Fruit fly (Drosophila melanogaster) whole organism, pupa: ENCODE results near the gene CG15423.

ENCODE experiments used
- CG10348 ChIP-seq: fragments of 200-800 bp; sonication (Bioruptor generic); IDR thresholded peaks from 2 replicates; pipeline ENCODE4 v1.3.6; 2022; ENCODE audit warnings: missing biosample characterization, missing genetic modification characterization
- CG12605 ChIP-seq: fragments of 200-800 bp; sonication (Bioruptor generic); IDR thresholded peaks from 2 replicates; pipeline ENCODE4 v1.3.6; 2022; ENCODE audit warnings: missing biosample characterization, missing genetic modification characterization
- CG17806 ChIP-seq: fragments of 200-800 bp; sonication (Bioruptor generic); optimal IDR thresholded peaks from 2 replicates; lab custom pipeline; 2018; ENCODE audit warnings: missing biosample characterization, mild to moderate bottlenecking, missing genetic modification characterization, moderate library complexity
- CG32121 ChIP-seq: fragments of 200-800 bp; sonication (Bioruptor generic); IDR thresholded peaks from 2 replicates; pipeline ENCODE4 v1.3.6; 2022; ENCODE audit warnings: missing biosample characterization, missing genetic modification characterization
- CG34367 ChIP-seq: fragments of 200-800 bp; sonication (Bioruptor generic); optimal IDR thresholded peaks from 2 replicates; lab custom pipeline; 2018; ENCODE audit warnings: missing biosample characterization, mild to moderate bottlenecking, missing genetic modification characterization
- EcR ChIP-seq: fragments of 200-800 bp; sonication (Bioruptor generic); optimal IDR thresholded peaks from 3 replicates; lab custom pipeline; 2019; ENCODE audit warnings: missing biosample characterization, missing genetic modification characterization, mild to moderate bottlenecking, moderate library complexity, missing genetic modification reagents
- rn ChIP-seq: fragments of 200-800 bp; sonication (Bioruptor generic); IDR thresholded peaks from 2 replicates; pipeline ENCODE4 v1.3.6; 2022; ENCODE audit warnings: missing biosample characterization, missing genetic modification characterization

dm6 chr2L:4045185-4045814 lies 39.5 kb downstream of the CG15423 start:
- peak; percentile 70 for TF ChIP-seq CG17806 (tag; lab: Kevin White, UChicago)
- TF ChIP-seq CG32121 (GFP tag; lab: Robert Waterston, UW) = peak; percentile 58
- TF ChIP-seq EcR = no peak
- peak; percentile 56 for TF ChIP-seq CG34367
- no peak for TF ChIP-seq CG10348 (GFP tag; lab: Robert Waterston, UW)
- TF ChIP-seq CG12605 (GFP tag; lab: Robert Waterston, UW) = no peak; the same call in 1 of the 2 replicates
- peak; percentile 29; the same call in 1 of the 2 replicates for TF ChIP-seq rn (GFP tag; lab: Robert Waterston, UW)
